Fruit fly (Drosophila melanogaster) S2 (cell line): ENCODE data around the gene alpha-Spec.

Experiments used
- CG8478 ChIP-seq: fragments of >200 bp; optimal IDR thresholded peaks from 2 replicates; lab custom pipeline; 2018
- CTCF ChIP-seq, 2 experiments: fragments of >200 bp; optimal IDR thresholded peaks; 2 replicates each; lab custom pipeline; 2018

dm6 chr3L:1827809-1828371, 32.8 kb upstream of the alpha-Spec start:
- TF ChIP-seq CG8478 (lab: Kevin White, UChicago) (no peak), CTCF (optimal IDR thresholded peaks at IDR 0.05; lab: Kevin White, UChicago) (no peak)
